Worm (Caenorhabditis elegans) whole organism, early embryonic: Measurements from ENCODE around the gene nhr-273.

Source experiments
- F13C5.2 ChIP-seq: sonication (generic microtip); optimal IDR thresholded peaks from 2 replicates; lab custom pipeline; 2017; ENCODE audit warnings: mild to moderate bottlenecking, missing genetic modification characterization, inconsistent platforms, missing compliant biosample characterization
- ama-1 ChIP-seq: fragments of 150-350 bp; optimal IDR thresholded peaks from 2 replicates; lab custom pipeline; 2014
- flt-1 ChIP-seq: fragments of 200-800 bp; sonication (Bioruptor generic); IDR thresholded peaks from 2 replicates; pipeline ENCODE4 v1.3.6; 2022; ENCODE audit warnings: missing genetic modification characterization, missing compliant biosample characterization
- scrt-1 ChIP-seq: fragments of 200-800 bp; sonication (Bioruptor generic); IDR thresholded peaks from 2 replicates; pipeline ENCODE4 v1.3.6; 2022; ENCODE audit warnings: missing genetic modification characterization, missing compliant biosample characterization
- sea-1 ChIP-seq: fragments of 200-800 bp; sonication (Bioruptor generic); conservative IDR thresholded peaks from 2 replicates; pipeline ENCODE4 v1.3.6; 2022; ENCODE audit warnings: missing genetic modification characterization, missing compliant biosample characterization
- tra-4 ChIP-seq: sonication (generic microtip); optimal IDR thresholded peaks from 2 replicates; lab custom pipeline; 2017; ENCODE audit warnings: missing genetic modification characterization, missing compliant biosample characterization

ce11 chrII:4434278-4434677 lies 822 bp upstream of the nhr-273 start:
- TF ChIP-seq F13C5.2 (tag; lab: Kevin White, UChicago) (no peak), scrt-1 (GFP tag; lab: Robert Waterston, UW) (no peak), flt-1 (GFP tag; lab: Robert Waterston, UW) (no peak), tra-4 (tag; lab: Kevin White, UChicago) (no peak), ama-1 (lab: Kevin White, UChicago) (no peak), sea-1 (GFP tag; lab: Robert Waterston, UW) (no peak)
